Worm (Caenorhabditis elegans) whole organism, late embryonic: ENCODE data around the gene ZK697.8.

Source experiments
- ceh-22 ChIP-seq: sonication (generic microtip); optimal IDR thresholded peaks from 2 replicates; lab custom pipeline; 2017; ENCODE audit warnings: missing biosample characterization, missing genetic modification characterization
- ceh-9 ChIP-seq: sonication (generic microtip); optimal IDR thresholded peaks from 2 replicates; lab custom pipeline; 2016; ENCODE audit warnings: mild to moderate bottlenecking, missing genetic modification characterization, inconsistent platforms, missing compliant biosample characterization
- hlh-30 ChIP-seq: sonication (generic microtip); optimal IDR thresholded peaks from 2 replicates; lab custom pipeline; 2017; ENCODE audit warnings: antibody characterized with exemption, missing genetic modification characterization, missing compliant biosample characterization; ENCODE audit not compliant: insufficient read depth
- hlh-8 ChIP-seq: sonication (generic microtip); optimal IDR thresholded peaks from 2 replicates; lab custom pipeline; 2016; ENCODE audit warnings: missing genotype, missing genetic modification characterization, missing compliant biosample characterization
- nfya-1 ChIP-seq: sonication (generic microtip); optimal IDR thresholded peaks from 2 replicates; lab custom pipeline; 2017; ENCODE audit warnings: missing genetic modification characterization, mild to moderate bottlenecking, missing compliant biosample characterization, antibody characterized with exemption, moderate library complexity
- pat-9 ChIP-seq: fragments of 200-800 bp; sonication (Bioruptor generic); optimal IDR thresholded peaks from 2 replicates; lab custom pipeline; 2018; ENCODE audit warnings: mild to moderate bottlenecking, missing genetic modification characterization, moderate library complexity, missing compliant biosample characterization
- pqm-1 ChIP-seq: sonication (generic microtip); optimal IDR thresholded peaks from 2 replicates; lab custom pipeline; 2016; ENCODE audit warnings: missing genetic modification characterization, missing compliant biosample characterization
- tbx-2 ChIP-seq: sonication (generic microtip); optimal IDR thresholded peaks from 2 replicates; lab custom pipeline; 2016; ENCODE audit warnings: missing genetic modification characterization, missing compliant biosample characterization
- ttx-3 ChIP-seq: sonication (generic microtip); optimal IDR thresholded peaks from 2 replicates; lab custom pipeline; 2016; ENCODE audit warnings: missing genetic modification reagents, missing genetic modification characterization, missing compliant biosample characterization

DNA sequence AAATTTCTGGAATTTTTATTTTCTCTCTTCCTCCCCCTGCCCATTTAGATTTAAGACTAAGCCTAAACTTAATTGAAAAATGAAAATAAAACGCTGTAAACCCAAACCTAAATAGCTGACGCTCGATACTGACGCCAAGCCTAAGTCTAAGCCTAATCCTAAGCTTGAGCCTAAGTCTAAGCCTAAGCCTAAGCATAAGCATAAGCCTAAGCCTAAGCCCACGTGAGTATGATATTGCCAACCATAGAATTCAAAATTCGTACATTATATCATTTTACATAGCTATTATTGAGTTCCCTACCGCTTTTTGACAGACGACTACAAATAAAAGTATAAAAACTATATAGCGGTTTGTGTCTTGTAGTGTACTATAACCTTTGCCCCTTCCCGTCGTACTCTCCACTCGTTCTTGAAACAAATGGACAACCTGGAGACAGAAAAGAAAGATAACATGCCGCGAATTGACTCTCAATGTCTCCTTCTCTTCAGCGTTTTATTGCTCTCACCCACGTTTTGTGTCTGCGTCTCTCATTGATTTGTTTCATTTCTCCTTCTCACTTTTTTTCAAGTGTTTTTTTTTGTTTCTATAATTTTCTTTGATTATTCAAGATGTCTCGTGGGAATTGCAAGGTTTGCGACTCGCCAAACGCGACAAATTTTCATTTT, 5.6 kb downstream of the ZK697.8 start, which contains the start of gene nhr-256:
- TF ChIP-seq nfya-1 (tag; lab: Kevin White, UChicago) (peak; percentile 33), ttx-3 (tag; lab: Kevin White, UChicago) (no peak), pat-9 (tag; lab: Kevin White, UChicago) (no peak), ceh-9 (tag; lab: Kevin White, UChicago) (no peak), tbx-2 (peak; percentile 33), pqm-1 (tag; lab: Kevin White, UChicago) (peak; percentile 2), hlh-30 (no peak), hlh-8 (tag; lab: Kevin White, UChicago) (no peak), ceh-22 (tag; lab: Kevin White, UChicago) (no peak)
